Fruit fly (Drosophila melanogaster): ENCODE measurements around the gene Rbf.

DNA sequence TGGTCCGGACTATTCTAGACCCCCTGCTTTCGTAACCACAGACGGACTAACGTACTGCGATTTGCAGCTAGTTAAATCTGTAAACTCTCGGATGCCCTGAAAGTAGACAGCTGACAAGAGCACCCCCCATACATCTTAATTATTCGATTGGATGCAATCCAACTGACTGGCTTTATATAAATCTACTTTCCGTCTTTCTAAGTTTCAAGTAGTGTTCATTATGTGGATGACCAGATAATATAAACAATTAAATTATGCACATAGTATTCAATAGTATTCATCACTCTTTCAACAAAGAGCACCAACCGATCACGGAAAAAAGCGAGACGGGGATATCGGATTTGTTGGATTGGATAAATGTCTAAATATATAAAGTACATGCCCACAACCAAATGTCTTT is 39.2 kb downstream of the Rbf start:
- TF ChIP-seq Clk (GFP tag; optimal IDR thresholded peaks at IDR 0.05) = no peak
- no peak for TF ChIP-seq toe (GFP tag; optimal IDR thresholded peaks at IDR 0.05)

All from whole organism, adult.